Worm (Caenorhabditis elegans) whole organism, L4/young adult: ENCODE data around the gene srh-100.

Experiments
- W03F9.2 ChIP-seq: fragments of 150-350 bp; optimal IDR thresholded peaks from 2 replicates; lab custom pipeline; 2014; ENCODE audit warnings: missing biosample characterization, missing genetic modification characterization
- him-1 ChIP-seq: sonication (generic microtip); optimal IDR thresholded peaks from 2 replicates; lab custom pipeline; 2016; ENCODE audit warnings: missing genotype, missing genetic modification reagents, missing genetic modification characterization, missing compliant biosample characterization

DNA sequence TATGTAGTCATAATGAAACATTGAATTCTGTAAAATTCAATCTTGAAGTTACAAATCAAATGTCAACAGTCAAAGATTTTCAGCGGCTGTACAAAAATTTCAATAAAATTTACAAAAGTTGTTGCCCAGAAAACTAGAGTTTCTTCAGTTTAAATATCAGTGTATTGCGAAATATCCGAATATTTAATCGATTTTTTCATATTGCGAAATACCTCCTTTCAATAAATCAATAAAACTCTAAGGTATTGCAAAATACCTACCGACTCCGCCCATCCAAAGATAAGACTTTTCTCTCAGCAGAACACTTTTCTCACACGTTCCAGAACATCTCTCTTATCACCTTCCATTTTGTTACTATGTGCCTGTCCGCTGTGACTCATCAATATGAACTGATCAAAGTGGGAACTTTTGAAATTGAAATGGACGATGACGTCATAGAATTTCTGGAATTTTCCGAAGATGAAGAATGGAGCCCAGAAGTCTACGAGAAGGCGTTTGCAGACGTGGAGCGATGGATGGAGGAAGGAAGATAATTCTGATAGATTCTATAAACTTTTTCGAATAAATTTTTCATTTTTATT, 29.9 kb downstream of the srh-100 start:
- no peak for TF ChIP-seq W03F9.2 (tag; lab: Kevin White, UChicago)
- TF ChIP-seq him-1 (tag; lab: Kevin White, UChicago) = no peak
